Fruit fly (Drosophila melanogaster): ENCODE data around the gene Sdhaf3.

Sdhaf3 gene

dm6 chr3R:16477033-16477432 lies 5.2 kb downstream of the Sdhaf3 start, which contains the start of gene Gyc89Db:
TSS of gene Gyc89Db (plus strand) at chr3R:16477110.
- TF ChIP-seq N (GFP tag; optimal IDR thresholded peaks at IDR 0.05) = no peak
- TF ChIP-seq foxo (GFP tag; optimal IDR thresholded peaks at IDR 0.05) = no peak
- no peak for TF ChIP-seq Mio (GFP tag; optimal IDR thresholded peaks at IDR 0.05)
- no peak for TF ChIP-seq psq (GFP tag; optimal IDR thresholded peaks at IDR 0.05)
- TF ChIP-seq Vsx2 (GFP tag; optimal IDR thresholded peaks at IDR 0.05; ENCODE audit: partially characterized antibody) = no peak
- no peak for TF ChIP-seq jim (GFP tag; optimal IDR thresholded peaks at IDR 0.05)
- TF ChIP-seq OdsH (GFP tag; optimal IDR thresholded peaks at IDR 0.05) = no peak
- no peak for TF ChIP-seq fru (GFP tag; optimal IDR thresholded peaks at IDR 0.05)
- no peak for TF ChIP-seq Hr78 (GFP tag; optimal IDR thresholded peaks at IDR 0.05)
- TF ChIP-seq Dif (GFP tag; optimal IDR thresholded peaks at IDR 0.05; ENCODE audit: partially characterized antibody) = no peak
- no peak for TF ChIP-seq dmrt93B (GFP tag; optimal IDR thresholded peaks at IDR 0.05)
- no peak for TF ChIP-seq lola (GFP tag; optimal IDR thresholded peaks at IDR 0.05)
- no peak for TF ChIP-seq pan (optimal IDR thresholded peaks at IDR 0.05)
- TF ChIP-seq woc (GFP tag; optimal IDR thresholded peaks at IDR 0.05) = no peak
- no peak for TF ChIP-seq dsf (GFP tag; optimal IDR thresholded peaks at IDR 0.05; ENCODE audit: borderline replicate concordance)
- no peak for TF ChIP-seq rgr (GFP tag; optimal IDR thresholded peaks at IDR 0.05)
- TF ChIP-seq Abd-B (GFP tag; optimal IDR thresholded peaks at IDR 0.05) = no peak

dm6 chr3R:16476472-16476871 lies 5.8 kb downstream of the Sdhaf3 start:
- TF ChIP-seq rgr (GFP tag; optimal IDR thresholded peaks at IDR 0.05) = no peak
- TF ChIP-seq dmrt93B (GFP tag; optimal IDR thresholded peaks at IDR 0.05) = no peak
- TF ChIP-seq Jra (GFP tag; optimal IDR thresholded peaks at IDR 0.05) = no peak
- TF ChIP-seq Rel (GFP tag; optimal IDR thresholded peaks at IDR 0.05) = no peak
- TF ChIP-seq Rel (tag; optimal IDR thresholded peaks at IDR 0.05) = no peak

dm6 chr3R:16472301-16472700 lies 10.0 kb downstream of the Sdhaf3 start, which contains the start of gene Gyc89Da:
TSS of gene Gyc89Da (plus strand) at chr3R:16472601.
- TF ChIP-seq OdsH (GFP tag; optimal IDR thresholded peaks at IDR 0.05) = no peak
- TF ChIP-seq rgr (GFP tag; optimal IDR thresholded peaks at IDR 0.05) = no peak
- no peak for TF ChIP-seq Dif (GFP tag; optimal IDR thresholded peaks at IDR 0.05; ENCODE audit: partially characterized antibody)
- no peak for TF ChIP-seq brk (GFP tag; optimal IDR thresholded peaks at IDR 0.05)
- no peak for TF ChIP-seq Abd-B (GFP tag; optimal IDR thresholded peaks at IDR 0.05)
- TF ChIP-seq CrebA (GFP tag; optimal IDR thresholded peaks at IDR 0.05; ENCODE audit: borderline replicate concordance) = no peak
- TF ChIP-seq Hr78 (GFP tag; optimal IDR thresholded peaks at IDR 0.05) = no peak
- no peak for TF ChIP-seq pan (optimal IDR thresholded peaks at IDR 0.05)
- no peak for TF ChIP-seq jim (GFP tag; optimal IDR thresholded peaks at IDR 0.05)
- TF ChIP-seq fru (GFP tag; optimal IDR thresholded peaks at IDR 0.05) = no peak
- no peak for TF ChIP-seq ey (GFP tag; optimal IDR thresholded peaks at IDR 0.05)
- no peak for TF ChIP-seq Sp1 (GFP tag; optimal IDR thresholded peaks at IDR 0.05)
- no peak for TF ChIP-seq lola (GFP tag; optimal IDR thresholded peaks at IDR 0.05)
- no peak for TF ChIP-seq CG32264 (GFP tag; optimal IDR thresholded peaks at IDR 0.05)
- TF ChIP-seq dsf (GFP tag; optimal IDR thresholded peaks at IDR 0.05; ENCODE audit: borderline replicate concordance) = no peak
- no peak for TF ChIP-seq HLH106 (tag; optimal IDR thresholded peaks at IDR 0.05)
- no peak for TF ChIP-seq N (GFP tag; optimal IDR thresholded peaks at IDR 0.05)
- no peak for TF ChIP-seq tai (GFP tag; optimal IDR thresholded peaks at IDR 0.05)

dm6 chr3R:16469501-16470263 lies 12.6 kb downstream of the Sdhaf3 start, which contains the start of the genes CG42232 and CSN5:
TSS of gene CG42232 (minus strand) at chr3R:16469663.
TSS of gene CSN5 (plus strand) at chr3R:16470099.
- TF ChIP-seq br (GFP tag; optimal IDR thresholded peaks at IDR 0.05) (no peak), Dif (GFP tag; optimal IDR thresholded peaks at IDR 0.05; ENCODE audit: partially characterized antibody) (no peak), pan (optimal IDR thresholded peaks at IDR 0.05) (no peak), GATAd (GFP tag; optimal IDR thresholded peaks at IDR 0.05) (no peak), dsf (GFP tag; optimal IDR thresholded peaks at IDR 0.05; ENCODE audit: borderline replicate concordance) (peak; percentile 23), Jra (GFP tag; optimal IDR thresholded peaks at IDR 0.05) (no peak), fru (GFP tag; optimal IDR thresholded peaks at IDR 0.05) (no peak), N (GFP tag; optimal IDR thresholded peaks at IDR 0.05) (no peak), psq (GFP tag; optimal IDR thresholded peaks at IDR 0.05) (peak; percentile 52), CG32264 (GFP tag; optimal IDR thresholded peaks at IDR 0.05) (no peak), Hr83 (GFP tag; optimal IDR thresholded peaks at IDR 0.05; ENCODE audit: poor library complexity, severe bottlenecking) (peak; percentile 58), Hnf4 (GFP tag; optimal IDR thresholded peaks at IDR 0.05) (no peak), Hr78 (GFP tag; optimal IDR thresholded peaks at IDR 0.05) (no peak), CG9705 (GFP tag; optimal IDR thresholded peaks at IDR 0.05) (peak; percentile 44), Vsx2 (GFP tag; optimal IDR thresholded peaks at IDR 0.05; ENCODE audit: partially characterized antibody) (no peak), Myc (optimal IDR thresholded peaks at IDR 0.05) (no peak)
